Worm (Caenorhabditis elegans) whole organism, L2 larva: ENCODE results near the gene sut-2.

Experiments used
- C34F6.9 ChIP-seq: fragments of 150-350 bp; optimal IDR thresholded peaks from 2 replicates; lab custom pipeline; 2014; ENCODE audit warnings: missing biosample characterization, missing genetic modification characterization
- F13H6.1 ChIP-seq: sonication (generic microtip); optimal IDR thresholded peaks from 2 replicates; lab custom pipeline; 2016; ENCODE audit warnings: missing genetic modification characterization, missing compliant biosample characterization
- R02D3.7 ChIP-seq: fragments of 150-350 bp; optimal IDR thresholded peaks from 2 replicates; lab custom pipeline; 2014; ENCODE audit warnings: missing biosample characterization, missing genetic modification characterization
- Y55F3AM.14 ChIP-seq: fragments of 200-800 bp; sonication (Bioruptor generic); optimal IDR thresholded peaks from 2 replicates; lab custom pipeline; 2018; ENCODE audit warnings: mild to moderate bottlenecking, missing genetic modification characterization, missing compliant biosample characterization
- alr-1 ChIP-seq: fragments of 150-350 bp; optimal IDR thresholded peaks from 2 replicates; lab custom pipeline; 2014; ENCODE audit warnings: missing biosample characterization, missing genetic modification characterization
- ama-1 ChIP-seq: fragments of 150-350 bp; optimal IDR thresholded peaks from 2 replicates; lab custom pipeline; 2018; ENCODE audit warnings: inconsistent platforms
- blmp-1 ChIP-seq: sonication (generic microtip); optimal IDR thresholded peaks from 2 replicates; lab custom pipeline; 2017; ENCODE audit warnings: missing genetic modification characterization, mild to moderate bottlenecking, missing compliant biosample characterization, antibody characterized with exemption, moderate library complexity; ENCODE audit not compliant: insufficient read depth
- ceh-16 ChIP-seq: fragments of 150-350 bp; optimal IDR thresholded peaks from 2 replicates; lab custom pipeline; 2014; ENCODE audit warnings: missing biosample characterization, missing genetic modification characterization
- ceh-82 ChIP-seq: fragments of 150-350 bp; optimal IDR thresholded peaks from 2 replicates; lab custom pipeline; 2014; ENCODE audit warnings: missing biosample characterization, missing genetic modification characterization
- elt-3 ChIP-seq: sonication (generic microtip); optimal IDR thresholded peaks from 2 replicates; lab custom pipeline; 2017; ENCODE audit warnings: missing biosample characterization, missing genetic modification characterization
- fos-1 ChIP-seq: fragments of 150-350 bp; optimal IDR thresholded peaks from 2 replicates; lab custom pipeline; 2014; ENCODE audit warnings: missing biosample characterization, missing genetic modification characterization
- lin-39 ChIP-seq: fragments of 150-350 bp; optimal IDR thresholded peaks from 2 replicates; lab custom pipeline; 2014; ENCODE audit warnings: missing biosample characterization, missing genetic modification reagents, missing genetic modification characterization
- lsy-2 ChIP-seq, 2 experiments: fragments of 150-350 bp in 1 of 2; sonication (generic microtip) in 1 of 2; optimal IDR thresholded peaks; 2 replicates each; lab custom pipeline; 2014 to 2017; ENCODE audit warnings: missing biosample characterization in 2 of 2, missing genetic modification characterization in 2 of 2
- mab-5 ChIP-seq: fragments of 150-350 bp; optimal IDR thresholded peaks from 2 replicates; lab custom pipeline; 2014; ENCODE audit warnings: missing biosample characterization, missing genetic modification characterization
- mbf-1 ChIP-seq: sonication (generic microtip); optimal IDR thresholded peaks from 2 replicates; lab custom pipeline; 2017; ENCODE audit warnings: missing biosample characterization, missing genetic modification characterization
- mdl-1 ChIP-seq, 2 experiments: fragments of 150-350 bp in 1 of 2; sonication (generic microtip) in 1 of 2; optimal IDR thresholded peaks; 2 replicates each; lab custom pipeline; 2017; ENCODE audit warnings: missing biosample characterization in 2 of 2, missing genetic modification characterization in 2 of 2
- nhr-10 ChIP-seq: sonication (generic microtip); optimal IDR thresholded peaks from 2 replicates; lab custom pipeline; 2017; ENCODE audit warnings: missing biosample characterization, missing genetic modification characterization
- nhr-11 ChIP-seq: fragments of 150-350 bp; optimal IDR thresholded peaks from 2 replicates; lab custom pipeline; 2014; ENCODE audit warnings: missing biosample characterization, missing genetic modification characterization
- nhr-12 ChIP-seq: fragments of 150-350 bp; optimal IDR thresholded peaks from 2 replicates; lab custom pipeline; 2014; ENCODE audit warnings: missing biosample characterization, missing genetic modification characterization
- nhr-21 ChIP-seq: fragments of 150-350 bp; optimal IDR thresholded peaks from 2 replicates; lab custom pipeline; 2014; ENCODE audit warnings: missing biosample characterization, missing genetic modification characterization
- nhr-23 ChIP-seq: fragments of 150-350 bp; optimal IDR thresholded peaks from 2 replicates; lab custom pipeline; 2014; ENCODE audit warnings: missing biosample characterization, missing genetic modification reagents, missing genetic modification characterization
- nhr-237 ChIP-seq: fragments of 150-350 bp; optimal IDR thresholded peaks from 2 replicates; lab custom pipeline; 2014; ENCODE audit warnings: missing biosample characterization, missing genetic modification characterization
- nhr-25 ChIP-seq: fragments of 150-350 bp; sonication (generic microtip); optimal IDR thresholded peaks from 3 replicates; lab custom pipeline; 2014; ENCODE audit warnings: missing biosample characterization, missing genetic modification characterization
- nhr-77 ChIP-seq: fragments of 150-350 bp; optimal IDR thresholded peaks from 2 replicates; lab custom pipeline; 2014; ENCODE audit warnings: missing biosample characterization, missing genetic modification characterization
- peb-1 ChIP-seq: fragments of 150-350 bp; optimal IDR thresholded peaks from 2 replicates; lab custom pipeline; 2014; ENCODE audit warnings: missing biosample characterization, missing genetic modification characterization
- sem-4 ChIP-seq: fragments of 150-350 bp; optimal IDR thresholded peaks from 2 replicates; lab custom pipeline; 2014; ENCODE audit warnings: missing biosample characterization, missing genetic modification reagents, missing genetic modification characterization
- skn-1 ChIP-seq: sonication (generic microtip); optimal IDR thresholded peaks from 2 replicates; lab custom pipeline; 2017; ENCODE audit warnings: missing biosample characterization, missing genetic modification characterization
- sma-3 ChIP-seq: sonication (generic microtip); optimal IDR thresholded peaks from 2 replicates; lab custom pipeline; 2016; ENCODE audit warnings: missing genetic modification reagents, missing genetic modification characterization, missing compliant biosample characterization
- sma-9 ChIP-seq, 2 experiments: fragments of 150-350 bp in 1 of 2; sonication (generic microtip) in 1 of 2; optimal IDR thresholded peaks; 2 replicates each; lab custom pipeline; 2014 to 2016; ENCODE audit warnings: missing genetic modification characterization in 2 of 2, mild to moderate bottlenecking in 1 of 2, missing biosample characterization in 1 of 2, missing compliant biosample characterization in 1 of 2, missing genetic modification reagents in 1 of 2, moderate library complexity in 1 of 2
- unc-39 ChIP-seq: fragments of 150-350 bp; optimal IDR thresholded peaks from 2 replicates; lab custom pipeline; 2014; ENCODE audit warnings: missing biosample characterization, missing genetic modification characterization
- unc-55 ChIP-seq: fragments of 150-350 bp; sonication (generic microtip); optimal IDR thresholded peaks from 3 replicates; lab custom pipeline; 2014; ENCODE audit warnings: missing biosample characterization, missing genetic modification reagents, missing genetic modification characterization
- zag-1 ChIP-seq: fragments of 150-350 bp; optimal IDR thresholded peaks from 2 replicates; lab custom pipeline; 2014; ENCODE audit warnings: missing biosample characterization, missing genetic modification characterization
- ztf-1 ChIP-seq: fragments of 200-800 bp; sonication (Bioruptor generic); conservative IDR thresholded peaks from 2 replicates; pipeline ENCODE4 v1.3.6; 2022; ENCODE audit warnings: missing genetic modification characterization, missing compliant biosample characterization
- ztf-11 ChIP-seq: sonication (generic microtip); optimal IDR thresholded peaks from 2 replicates; lab custom pipeline; 2017; ENCODE audit warnings: missing biosample characterization, missing genetic modification characterization
- ztf-4 ChIP-seq: fragments of 150-350 bp; optimal IDR thresholded peaks from 2 replicates; lab custom pipeline; 2014; ENCODE audit warnings: missing biosample characterization, missing genetic modification characterization

Gene sut-2

ce11 chrV:4549191-4549590 is 20.7 kb downstream of the sut-2 start, which contains the start of gene sos-1:
TSS of gene sos-1 (minus strand) at chrV:4549291.
- TF ChIP-seq nhr-12 (tag; lab: Kevin White, UChicago) (no peak), lin-39 (no peak), nhr-237 (tag; lab: Kevin White, UChicago) (no peak)

ce11 chrV:4546854-4547253 is 23.0 kb downstream of the sut-2 start:
- TF ChIP-seq nhr-12 (tag; lab: Kevin White, UChicago) (no peak), ceh-82 (no peak), R02D3.7 (tag; lab: Kevin White, UChicago) (no peak), ama-1 (lab: Kevin White, UChicago) (no peak)
- TF ChIP-seq, all 48 proteins: peak for 0

- no peak for TF ChIP-seq elt-3 (tag; lab: Kevin White, UChicago)
- TF ChIP-seq nhr-77 (tag; lab: Kevin White, UChicago): no peak
- TF ChIP-seq nhr-25 (tag; lab: Kevin White, UChicago): no peak
- no peak for TF ChIP-seq ceh-16 (tag; lab: Kevin White, UChicago)
- TF ChIP-seq nhr-23 (tag; lab: Kevin White, UChicago): no peak
- TF ChIP-seq nhr-21: no peak
- no peak for TF ChIP-seq ceh-82
- no peak for TF ChIP-seq mdl-1 (tag; optimal IDR thresholded peaks at IDR 0.05; lab: Kevin White, UChicago)
- no peak for TF ChIP-seq nhr-11 (tag; lab: Kevin White, UChicago)
- TF ChIP-seq sma-3 (GFP tag; lab: Kevin White, UChicago): no peak
Observed at ce11 chrV:4539855-4540254, 30.0 kb downstream of the sut-2 start.

- no peak for TF ChIP-seq mdl-1 (tag; optimal IDR thresholded peaks at IDR 0.05; lab: Kevin White, UChicago)
- TF ChIP-seq nhr-12 (tag; lab: Kevin White, UChicago): no peak
- TF ChIP-seq nhr-10: no peak
- no peak for TF ChIP-seq alr-1 (tag; lab: Kevin White, UChicago)
- no peak for TF ChIP-seq ama-1 (lab: Kevin White, UChicago)
- no peak for TF ChIP-seq skn-1 (tag; lab: Kevin White, UChicago)
- no peak for TF ChIP-seq sem-4 (tag; lab: Kevin White, UChicago)
- TF ChIP-seq lin-39: no peak
- no peak for TF ChIP-seq C34F6.9 (tag; lab: Kevin White, UChicago)
- no peak for TF ChIP-seq peb-1
- TF ChIP-seq unc-39: no peak
- TF ChIP-seq ztf-1: no peak
Observed at ce11 chrV:4535736-4536135, 34.1 kb downstream of the sut-2 start.

ce11 chrV:4527934-4528333 is 41.9 kb downstream of the sut-2 start:
- no peak for TF ChIP-seq nhr-25 (tag; lab: Kevin White, UChicago)

ce11 chrV:4526801-4527425 is 42.9 kb downstream of the sut-2 start:
- TF ChIP-seq nhr-237 (tag; lab: Kevin White, UChicago): no peak
- TF ChIP-seq Y55F3AM.14 (GFP tag; lab: Kevin White, UChicago): no peak
- peak in 1 of 2 experiments; percentile 10 for TF ChIP-seq lsy-2 (tag; optimal IDR thresholded peaks at IDR 0.05; lab: Kevin White, UChicago)
- TF ChIP-seq C34F6.9 (tag; lab: Kevin White, UChicago): peak; percentile 3
- TF ChIP-seq unc-55 (GFP tag; lab: Kevin White, UChicago): peak; percentile 7
- peak; percentile 2 for TF ChIP-seq F13H6.1

ce11 chrV:4525512-4525911 is 44.3 kb downstream of the sut-2 start:
- TF ChIP-seq lin-39: no peak
- TF ChIP-seq mab-5 (tag; lab: Kevin White, UChicago): no peak
- TF ChIP-seq blmp-1 (tag; lab: Kevin White, UChicago): no peak
- TF ChIP-seq nhr-23 (tag; lab: Kevin White, UChicago): no peak
- no peak for TF ChIP-seq ztf-11
- TF ChIP-seq ceh-82: no peak
- no peak for TF ChIP-seq ztf-4 (tag; lab: Kevin White, UChicago)
- no peak for TF ChIP-seq zag-1 (tag; lab: Kevin White, UChicago)
- no peak for TF ChIP-seq ztf-1
- TF ChIP-seq fos-1 (tag; lab: Kevin White, UChicago): no peak
- TF ChIP-seq mdl-1 (tag; optimal IDR thresholded peaks at IDR 0.05; lab: Kevin White, UChicago): no peak
- no peak for TF ChIP-seq nhr-10
- TF ChIP-seq sma-9 (GFP tag; optimal IDR thresholded peaks at IDR 0.05; lab: Kevin White, UChicago): no peak
- TF ChIP-seq sma-9 (tag; optimal IDR thresholded peaks at IDR 0.05; lab: Kevin White, UChicago): no peak
- no peak for TF ChIP-seq peb-1
- TF ChIP-seq mbf-1 (tag; lab: Kevin White, UChicago): no peak
